Worm (Caenorhabditis elegans) whole organism, midembryonic: ENCODE data around the gene ceh-84.
"Not testable (repeated sequence)": the region's sequence is repeated elsewhere in the genome, so short reads cannot be mapped to it uniquely, and the experiment has no call there.

Source experiments
- T22C8.4 ChIP-seq: fragments of 200-800 bp; sonication (Bioruptor generic); IDR thresholded peaks from 2 replicates; pipeline ENCODE4 v1.3.6; 2022; ENCODE audit warnings: missing genetic modification characterization, missing compliant biosample characterization
- cog-1 ChIP-seq: sonication (generic microtip); optimal IDR thresholded peaks from 2 replicates; lab custom pipeline; 2016; ENCODE audit warnings: missing genetic modification characterization, missing compliant biosample characterization
- flt-1 ChIP-seq: fragments of 200-800 bp; sonication (Bioruptor generic); IDR thresholded peaks from 2 replicates; pipeline ENCODE4 v1.3.6; 2022; ENCODE audit warnings: missing genetic modification characterization, missing compliant biosample characterization
- klf-2 ChIP-seq: fragments of 200-800 bp; sonication (Bioruptor generic); conservative IDR thresholded peaks from 2 replicates; pipeline ENCODE4 v1.3.6; 2022; ENCODE audit warnings: missing genetic modification reagents, missing genetic modification characterization, missing compliant biosample characterization
- med-1 ChIP-seq: sonication (generic microtip); optimal IDR thresholded peaks from 2 replicates; lab custom pipeline; 2017; ENCODE audit warnings: missing genetic modification characterization, mild to moderate bottlenecking, missing compliant biosample characterization, antibody characterized with exemption, missing genetic modification reagents; ENCODE audit not compliant: insufficient read depth
- ref-1 ChIP-seq: fragments of 200-800 bp; sonication (Bioruptor generic); conservative IDR thresholded peaks from 2 replicates; pipeline ENCODE4 v1.3.6; 2022; ENCODE audit warnings: missing genetic modification reagents, missing genetic modification characterization, missing compliant biosample characterization
- tab-1 ChIP-seq: fragments of 200-800 bp; sonication (Bioruptor generic); IDR thresholded peaks from 2 replicates; pipeline ENCODE4 v1.3.6; 2022; ENCODE audit warnings: missing genetic modification characterization, missing compliant biosample characterization
- ztf-23 ChIP-seq: fragments of 200-800 bp; sonication (Bioruptor generic); IDR thresholded peaks from 2 replicates; pipeline ENCODE4 v1.3.6; 2022; ENCODE audit warnings: missing genetic modification reagents, missing genetic modification characterization, missing compliant biosample characterization
- ztf-29 ChIP-seq: fragments of 200-800 bp; sonication (Bioruptor generic); IDR thresholded peaks from 2 replicates; pipeline ENCODE4 v1.3.6; 2022; ENCODE audit warnings: missing genetic modification reagents, missing genetic modification characterization, missing compliant biosample characterization

Gene ceh-84

ce11 chrII:2000720-2001119 lies at the start of gene ceh-84:
Gene ceh-84 (minus strand): TSS chrII:2000820.
- TF ChIP-seq cog-1 (tag; lab: Kevin White, UChicago); tab-1 (GFP tag; lab: Robert Waterston, UW); med-1 (GFP tag; lab: Kevin White, UChicago): not testable (repeated sequence)

- not testable (repeated sequence) for TF ChIP-seq ztf-29; tab-1 (GFP tag; lab: Robert Waterston, UW); ref-1 (GFP tag; lab: Robert Waterston, UW)
Measured at ce11 chrII:2046556-2046955, 45.9 kb upstream of the ceh-84 start, which contains the start of gene math-1. Gene math-1 (minus strand): TSS chrII:2046656.

- no peak for TF ChIP-seq cog-1 (tag; lab: Kevin White, UChicago)
- TF ChIP-seq med-1 (GFP tag; lab: Kevin White, UChicago) = no peak
- TF ChIP-seq ref-1 (GFP tag; lab: Robert Waterston, UW) = no peak
- no peak for TF ChIP-seq ztf-23 (GFP tag; lab: Robert Waterston, UW)
- no peak for TF ChIP-seq flt-1 (GFP tag; lab: Robert Waterston, UW)
- TF ChIP-seq tab-1 (GFP tag; lab: Robert Waterston, UW) = no peak
- no peak for TF ChIP-seq T22C8.4 (GFP tag; lab: Robert Waterston, UW)
- TF ChIP-seq klf-2 = no peak
- no peak for TF ChIP-seq ztf-29
Measured at ce11 chrII:2045505-2045904, 44.9 kb upstream of the ceh-84 start, which contains the start of gene bath-24. Gene bath-24 (minus strand): TSS chrII:2045605.

- TF ChIP-seq flt-1 (GFP tag; lab: Robert Waterston, UW) (no peak), cog-1 (tag; lab: Kevin White, UChicago) (no peak), tab-1 (GFP tag; lab: Robert Waterston, UW) (no peak), ztf-23 (GFP tag; lab: Robert Waterston, UW) (no peak), T22C8.4 (GFP tag; lab: Robert Waterston, UW) (no peak), ztf-29 (no peak), med-1 (GFP tag; lab: Kevin White, UChicago) (no peak), ref-1 (GFP tag; lab: Robert Waterston, UW) (no peak), klf-2 (no peak)
Measured at ce11 chrII:2042447-2042846, 41.8 kb upstream of the ceh-84 start, which contains the start of gene bath-20. Gene bath-20 (minus strand): TSS chrII:2042547.

- TF ChIP-seq ref-1 (GFP tag; lab: Robert Waterston, UW) = no peak
- TF ChIP-seq ztf-29 = no peak
- TF ChIP-seq ztf-23 (GFP tag; lab: Robert Waterston, UW) = no peak
- no peak for TF ChIP-seq T22C8.4 (GFP tag; lab: Robert Waterston, UW)
- TF ChIP-seq klf-2 = no peak
- TF ChIP-seq tab-1 (GFP tag; lab: Robert Waterston, UW) = no peak
Measured at ce11 chrII:2039288-2039687, 38.7 kb upstream of the ceh-84 start, which contains the start of gene bath-19. Gene bath-19 (minus strand): TSS chrII:2039388.

ce11 chrII:2033286-2033685 lies 32.7 kb upstream of the ceh-84 start, which contains the start of gene F59H6.14:
Gene F59H6.14 (plus strand): TSS chrII:2033586.
- TF ChIP-seq med-1 (GFP tag; lab: Kevin White, UChicago) (no peak), ztf-23 (GFP tag; lab: Robert Waterston, UW) (no peak), ref-1 (GFP tag; lab: Robert Waterston, UW) (no peak), T22C8.4 (GFP tag; lab: Robert Waterston, UW) (no peak), ztf-29 (no peak), tab-1 (GFP tag; lab: Robert Waterston, UW) (no peak)

- TF ChIP-seq ztf-23 (GFP tag; lab: Robert Waterston, UW); T22C8.4 (GFP tag; lab: Robert Waterston, UW); ztf-29: not testable (repeated sequence)
Measured at ce11 chrII:2032282-2032681, 31.7 kb upstream of the ceh-84 start, which contains the start of gene btb-4. Gene btb-4 (plus strand): TSS chrII:2032316.

ce11 chrII:2031852-2032251 lies 31.2 kb upstream of the ceh-84 start, which contains the start of gene bath-5:
Gene bath-5 (minus strand): TSS chrII:2031952.
- no peak for TF ChIP-seq ref-1 (GFP tag; lab: Robert Waterston, UW)
- no peak for TF ChIP-seq flt-1 (GFP tag; lab: Robert Waterston, UW)
- no peak for TF ChIP-seq T22C8.4 (GFP tag; lab: Robert Waterston, UW)
- TF ChIP-seq med-1 (GFP tag; lab: Kevin White, UChicago) = no peak
- no peak for TF ChIP-seq klf-2
- TF ChIP-seq ztf-23 (GFP tag; lab: Robert Waterston, UW) = no peak
- TF ChIP-seq ztf-29 = no peak
- TF ChIP-seq tab-1 (GFP tag; lab: Robert Waterston, UW) = no peak

ce11 chrII:2030367-2030766 lies 29.7 kb upstream of the ceh-84 start, which contains the start of gene bath-3:
Gene bath-3 (minus strand): TSS chrII:2030467.
- TF ChIP-seq klf-2 = no peak
- no peak for TF ChIP-seq tab-1 (GFP tag; lab: Robert Waterston, UW)
- no peak for TF ChIP-seq T22C8.4 (GFP tag; lab: Robert Waterston, UW)
- TF ChIP-seq ztf-23 (GFP tag; lab: Robert Waterston, UW) = no peak
- TF ChIP-seq flt-1 (GFP tag; lab: Robert Waterston, UW) = no peak
- no peak for TF ChIP-seq ztf-29
- no peak for TF ChIP-seq ref-1 (GFP tag; lab: Robert Waterston, UW)
- no peak for TF ChIP-seq med-1 (GFP tag; lab: Kevin White, UChicago)
- TF ChIP-seq cog-1 (tag; lab: Kevin White, UChicago) = no peak

- TF ChIP-seq med-1 (GFP tag; lab: Kevin White, UChicago) = no peak
- no peak for TF ChIP-seq ztf-23 (GFP tag; lab: Robert Waterston, UW)
- no peak for TF ChIP-seq T22C8.4 (GFP tag; lab: Robert Waterston, UW)
- TF ChIP-seq ref-1 (GFP tag; lab: Robert Waterston, UW) = no peak
- no peak for TF ChIP-seq klf-2
- TF ChIP-seq ztf-29 = no peak
- no peak for TF ChIP-seq cog-1 (tag; lab: Kevin White, UChicago)
- no peak for TF ChIP-seq flt-1 (GFP tag; lab: Robert Waterston, UW)
- no peak for TF ChIP-seq tab-1 (GFP tag; lab: Robert Waterston, UW)
Measured at ce11 chrII:2028712-2029111, 28.1 kb upstream of the ceh-84 start, which contains the start of gene bath-1. Gene bath-1 (minus strand): TSS chrII:2028812.
